Fruit fly (Drosophila melanogaster): ENCODE results near the gene CG12620.

DNA sequence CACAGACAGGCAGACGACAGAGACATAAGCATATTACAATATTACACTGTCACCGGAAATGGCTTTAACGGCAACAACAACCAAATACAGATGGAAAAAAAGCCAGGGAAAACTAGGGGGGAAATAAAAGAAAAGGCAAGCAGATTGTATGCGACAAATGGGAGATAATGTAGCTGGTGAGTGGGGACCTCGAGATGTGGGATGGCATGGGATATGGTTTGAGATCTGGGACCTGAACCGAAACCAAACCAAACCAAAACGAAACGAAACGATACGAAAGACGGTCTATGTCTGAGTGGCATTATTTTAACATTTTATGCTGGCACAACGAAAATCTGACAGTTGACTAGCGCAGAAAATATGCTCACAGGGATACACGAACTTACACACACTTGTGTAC lies 46.2 kb upstream of the CG12620 start:
- TF ChIP-seq psq (optimal IDR thresholded peaks at IDR 0.05) (no peak), h (optimal IDR thresholded peaks at IDR 0.05) (no peak), insv (optimal IDR thresholded peaks at IDR 0.05) (no peak), ttk (optimal IDR thresholded peaks at IDR 0.05) (no peak)

Measured in Kc167 (cell line).